Fruit fly (Drosophila melanogaster): ENCODE data around the gene heca.
A peak's percentile ranks its signal among the peaks of the same experiment; 100 is the strongest.

The heca gene

dm6 chr3R:30256233-30256632 is 21.5 kb upstream of the heca start (continued):
- TF ChIP-seq CG10147 (GFP tag; optimal IDR thresholded peaks at IDR 0.05) (no peak), ato (GFP tag; IDR thresholded peaks at IDR 0.05; ENCODE audit: partially characterized antibody) (no peak), kah (GFP tag; optimal IDR thresholded peaks at IDR 0.05) (no peak), hth (optimal IDR thresholded peaks at IDR 0.05) (no peak), D19B (GFP tag; optimal IDR thresholded peaks at IDR 0.05) (no peak), CG18764 (GFP tag; optimal IDR thresholded peaks at IDR 0.05) (no peak), Lpt (GFP tag; optimal IDR thresholded peaks at IDR 0.05) (no peak), CG30403 (GFP tag; optimal IDR thresholded peaks at IDR 0.05) (no peak), CG9727 (GFP tag; optimal IDR thresholded peaks at IDR 0.05) (no peak), Dip3 (GFP tag; optimal IDR thresholded peaks at IDR 0.05) (no peak)

dm6 chr3R:30257588-30257987 is 20.1 kb upstream of the heca start:
- TF ChIP-seq Sox100B (GFP tag; optimal IDR thresholded peaks at IDR 0.05) (no peak), nom (GFP tag; optimal IDR thresholded peaks at IDR 0.05) (peak; percentile 40), corto (GFP tag; optimal IDR thresholded peaks at IDR 0.05) (peak; percentile 62), CG3726 (GFP tag; IDR thresholded peaks at IDR 0.05) (no peak), lbe (GFP tag; optimal IDR thresholded peaks at IDR 0.05) (peak; percentile 93), Blimp-1 (GFP tag; optimal IDR thresholded peaks at IDR 0.05) (peak; percentile 6), slou (GFP tag; optimal IDR thresholded peaks at IDR 0.05) (no peak), CG1603 (tag; optimal IDR thresholded peaks at IDR 0.05) (peak; percentile 13), cato (GFP tag; optimal IDR thresholded peaks at IDR 0.05; ENCODE audit: borderline replicate concordance) (no peak), D (optimal IDR thresholded peaks at IDR 0.05) (no peak), D (GFP tag; optimal IDR thresholded peaks at IDR 0.05) (no peak), sens (GFP tag) (peak; percentile 42), jing (GFP tag; optimal IDR thresholded peaks at IDR 0.05) (no peak), CG16813 (GFP tag; IDR thresholded peaks at IDR 0.05; ENCODE audit: partially characterized antibody) (no peak), seq (GFP tag; IDR thresholded peaks at IDR 0.05) (no peak), Med (GFP tag) (peak; percentile 34), CG7372 (GFP tag; IDR thresholded peaks at IDR 0.05) (no peak), CG15479 (GFP tag; optimal IDR thresholded peaks at IDR 0.05) (no peak), nerfin-1 (tag; optimal IDR thresholded peaks at IDR 0.05) (no peak), CG2129 (GFP tag; IDR thresholded peaks at IDR 0.05; ENCODE audit: partially characterized antibody) (no peak), gem (tag; optimal IDR thresholded peaks at IDR 0.05) (peak; percentile 30), dmrt99B (tag; optimal IDR thresholded peaks at IDR 0.05) (peak; percentile 9), nmo (GFP tag; optimal IDR thresholded peaks at IDR 0.05) (no peak), Poxn (GFP tag; IDR thresholded peaks at IDR 0.05) (no peak), twi (tag; optimal IDR thresholded peaks at IDR 0.05) (no peak), CG31441 (GFP tag; IDR thresholded peaks at IDR 0.05) (0 out of 2 replicates have a peak, but pooled peaks have one; percentile 24), Oli (tag; optimal IDR thresholded peaks at IDR 0.05) (no peak), inv (GFP tag; IDR thresholded peaks at IDR 0.05; ENCODE audit: partially characterized antibody) (no peak), sqz (GFP tag; optimal IDR thresholded peaks at IDR 0.05) (no peak), dpn (GFP tag; optimal IDR thresholded peaks at IDR 0.05) (no peak), Drgx (GFP tag; IDR thresholded peaks at IDR 0.05) (peak; percentile 28; the same call in 1 of the 2 replicates), sisA (GFP tag; IDR thresholded peaks at IDR 0.05) (no peak), CG14441 (GFP tag; IDR thresholded peaks at IDR 0.05) (no peak), CG1024 (GFP tag; IDR thresholded peaks at IDR 0.05) (no peak), Atf-2 (GFP tag; optimal IDR thresholded peaks at IDR 0.05) (no peak), Bdp1 (GFP tag; optimal IDR thresholded peaks at IDR 0.05) (no peak), Xrp1 (GFP tag; IDR thresholded peaks at IDR 0.05) (peak; percentile 24; the same call in 1 of the 2 replicates), bsh (GFP tag; optimal IDR thresholded peaks at IDR 0.05) (peak in 1 of 2 experiments; percentile 20), ato (GFP tag; IDR thresholded peaks at IDR 0.05; ENCODE audit: partially characterized antibody) (no peak), Sox102F (GFP tag; optimal IDR thresholded peaks at IDR 0.05) (peak; percentile 28), repo (GFP tag; optimal IDR thresholded peaks at IDR 0.05) (no peak)
